Fruit fly (Drosophila melanogaster) whole organism, pupa: ENCODE results near the gene CG34462.
A peak's percentile ranks its signal among the peaks of the same experiment; 100 is the strongest.

Source experiments
- CG13204 ChIP-seq: fragments of 200-800 bp; sonication (Bioruptor generic); optimal IDR thresholded peaks from 2 replicates; lab custom pipeline; 2018; ENCODE audit warnings: missing biosample characterization, mild to moderate bottlenecking, missing genetic modification characterization, moderate library complexity
- CG14655 ChIP-seq: fragments of 200-800 bp; sonication (Bioruptor generic); optimal IDR thresholded peaks from 3 replicates; lab custom pipeline; 2017; ENCODE audit warnings: mild to moderate bottlenecking, missing biosample characterization, missing genetic modification reagents, missing genetic modification characterization
- CG17806 ChIP-seq: fragments of 200-800 bp; sonication (Bioruptor generic); optimal IDR thresholded peaks from 2 replicates; lab custom pipeline; 2018; ENCODE audit warnings: missing biosample characterization, mild to moderate bottlenecking, missing genetic modification characterization, moderate library complexity
- CG4496 ChIP-seq: fragments of 200-800 bp; sonication (Bioruptor generic); IDR thresholded peaks from 3 replicates; pipeline ENCODE4 v1.3.6; 2022; ENCODE audit warnings: missing biosample characterization, missing genetic modification characterization
- CG9948 ChIP-seq: fragments of 200-800 bp; sonication (Bioruptor generic); optimal IDR thresholded peaks from 2 replicates; lab custom pipeline; 2018; ENCODE audit warnings: missing biosample characterization, mild to moderate bottlenecking, missing genetic modification characterization, moderate library complexity
- D1 ChIP-seq: fragments of 200-800 bp; sonication (Bioruptor generic); optimal IDR thresholded peaks from 2 replicates; lab custom pipeline; 2018; ENCODE audit warnings: missing biosample characterization, mild to moderate bottlenecking, missing genetic modification characterization, moderate library complexity
- EcR ChIP-seq: fragments of 200-800 bp; sonication (Bioruptor generic); optimal IDR thresholded peaks from 3 replicates; lab custom pipeline; 2019; ENCODE audit warnings: missing biosample characterization, missing genetic modification characterization, mild to moderate bottlenecking, moderate library complexity, missing genetic modification reagents
- Ets98B ChIP-seq: fragments of 200-800 bp; sonication (Bioruptor generic); IDR thresholded peaks from 2 replicates; pipeline ENCODE4 v1.3.6; 2022; ENCODE audit warnings: missing biosample characterization, missing genetic modification characterization
- Pif1A ChIP-seq: fragments of 200-800 bp; sonication (Bioruptor generic); optimal IDR thresholded peaks from 3 replicates; lab custom pipeline; 2016; ENCODE audit warnings: missing biosample characterization, missing genetic modification characterization
- Pif1B ChIP-seq: fragments of 200-800 bp; sonication (Bioruptor generic); optimal IDR thresholded peaks from 3 replicates; lab custom pipeline; 2016; ENCODE audit warnings: missing biosample characterization, missing genetic modification characterization
- fd96Ca ChIP-seq: fragments of 200-800 bp; sonication (Bioruptor generic); IDR thresholded peaks from 3 replicates; pipeline ENCODE4 v1.3.6; 2022; ENCODE audit warnings: missing biosample characterization, missing genetic modification characterization
- gl ChIP-seq: fragments of 200-800 bp; sonication (Bioruptor generic); optimal IDR thresholded peaks from 2 replicates; lab custom pipeline; 2018; ENCODE audit warnings: missing biosample characterization, mild to moderate bottlenecking, missing genetic modification characterization
- rn ChIP-seq: fragments of 200-800 bp; sonication (Bioruptor generic); IDR thresholded peaks from 2 replicates; pipeline ENCODE4 v1.3.6; 2022; ENCODE audit warnings: missing biosample characterization, missing genetic modification characterization

DNA sequence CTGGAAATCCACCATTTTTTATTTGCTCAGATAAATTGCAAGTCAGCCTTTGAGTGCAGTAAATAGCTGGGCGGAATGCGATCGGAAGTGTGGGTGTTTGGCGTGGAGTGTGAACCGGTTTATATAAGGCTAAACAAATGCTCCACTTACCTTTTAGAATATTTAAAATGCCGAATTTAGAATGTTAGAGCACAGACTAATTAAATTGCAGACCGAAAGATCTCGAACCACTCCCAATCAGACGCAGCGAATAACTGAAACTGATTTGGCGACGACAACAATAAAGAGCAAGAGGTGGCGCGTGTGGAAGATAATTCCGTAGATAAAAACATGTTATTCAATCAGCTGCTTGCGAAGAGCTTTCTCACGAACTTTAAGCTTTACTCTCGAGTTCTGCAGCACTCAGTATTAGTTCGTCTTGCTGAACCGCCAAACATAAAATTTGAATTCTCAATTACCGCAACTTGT, 32.3 kb downstream of the CG34462 start, which contains the start of gene Idh:
- peak; percentile 15 for TF ChIP-seq CG14655
- TF ChIP-seq CG17806 (tag; lab: Kevin White, UChicago) = no peak
- TF ChIP-seq D1 = peak; percentile 50
- no peak for TF ChIP-seq gl (tag; lab: Kevin White, UChicago)
- no peak for TF ChIP-seq rn
- peak; percentile 7; the same call in 1 of the 3 replicates for TF ChIP-seq CG4496
- no peak; the same call in 2 of the 3 replicates for TF ChIP-seq fd96Ca (GFP tag; lab: Robert Waterston, UW)
- TF ChIP-seq CG9948 (tag; lab: Kevin White, UChicago) = no peak
- no peak for TF ChIP-seq Pif1A (GFP tag; lab: Kevin White, UChicago)
- TF ChIP-seq Pif1B = no peak
- TF ChIP-seq Ets98B (GFP tag; lab: Robert Waterston, UW) = peak; percentile 29; the same call in 1 of the 2 replicates
- no peak for TF ChIP-seq CG13204 (GFP tag; lab: Kevin White, UChicago)
- TF ChIP-seq EcR (GFP tag; lab: Kevin White, UChicago) = peak; percentile 17
